Worm (Caenorhabditis elegans): ENCODE results near the gene F58B4.7.

The F58B4.7 gene

DNA sequence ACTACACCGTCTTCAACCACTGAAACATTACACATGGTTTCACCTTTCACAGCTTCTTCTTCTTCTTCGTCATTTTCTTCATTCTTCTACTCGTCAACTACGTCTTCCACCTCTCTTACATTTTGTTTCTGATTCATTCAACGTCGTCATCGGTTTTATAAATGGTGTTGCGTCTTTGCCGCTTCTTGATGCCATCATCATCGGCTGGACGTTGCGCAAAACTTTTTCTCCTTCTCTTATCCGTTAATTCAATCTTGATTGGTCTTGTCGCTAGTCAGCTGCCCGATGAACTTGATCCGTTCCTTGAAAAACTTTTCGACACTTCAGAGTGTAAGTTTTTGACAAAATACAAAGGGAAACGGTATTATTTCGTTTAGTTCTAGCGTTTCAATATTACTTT is 24.5 kb downstream of the F58B4.7 start:
- TF ChIP-seq aly-2 (tag; optimal IDR thresholded peaks at IDR 0.05) (no peak), lir-3 (tag; optimal IDR thresholded peaks at IDR 0.05) (no peak), Y5F2A.4 (GFP tag; optimal IDR thresholded peaks at IDR 0.05) (no peak), nhr-77 (tag; optimal IDR thresholded peaks at IDR 0.05) (no peak), Y48G9A.11 (GFP tag; IDR thresholded peaks at IDR 0.05) (no peak), unc-62 (GFP tag; optimal IDR thresholded peaks at IDR 0.05 in 1 of 2) (peak in 1 of 2 experiments; percentile 29), unc-62 (tag; optimal IDR thresholded peaks at IDR 0.05) (no peak), T26A8.4 (GFP tag; IDR thresholded peaks at IDR 0.05) (no peak), dpl-1 (GFP tag; optimal IDR thresholded peaks at IDR 0.05) (no peak)

DNA sequence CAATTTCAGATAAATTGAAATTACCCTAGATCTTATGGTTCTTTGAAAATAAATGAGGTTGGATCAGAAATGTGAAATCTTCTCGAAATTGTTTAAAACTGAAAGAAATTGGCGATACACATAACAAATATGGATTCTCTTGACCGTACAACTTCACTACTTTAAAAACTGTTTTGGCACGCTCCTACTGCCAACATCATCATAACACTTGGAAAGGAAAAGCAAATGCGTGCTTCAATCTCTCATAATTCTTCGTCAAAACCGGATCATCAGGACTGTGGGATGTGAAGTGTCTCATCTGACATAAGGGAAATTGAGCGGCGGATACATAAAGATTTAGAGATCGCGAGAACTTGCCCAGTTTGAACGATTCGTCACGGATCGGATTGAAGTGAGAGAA is 25.0 kb downstream of the F58B4.7 start, which contains the start of gene F32D8.7:
Gene F32D8.7, plus strand, starts transcription at position 329 of the 400 bp plus-strand sequence.
- no peak for TF ChIP-seq nhr-11 (tag; optimal IDR thresholded peaks at IDR 0.05)
- no peak for TF ChIP-seq nhr-25 (tag; optimal IDR thresholded peaks at IDR 0.05; ENCODE audit: borderline replicate concordance, insufficient read depth)
- no peak for TF ChIP-seq nhr-76 (tag; optimal IDR thresholded peaks at IDR 0.05)
- TF ChIP-seq set-16 (GFP tag; IDR thresholded peaks at IDR 0.05): no peak
- no peak for TF ChIP-seq mxl-2 (GFP tag; conservative IDR thresholded peaks at IDR 0.05)
- TF ChIP-seq tra-1 (GFP tag; IDR thresholded peaks at IDR 0.05): no peak
- no peak for TF ChIP-seq F37D6.2 (tag; optimal IDR thresholded peaks at IDR 0.05)
- TF ChIP-seq lin-29 (GFP tag; IDR thresholded peaks at IDR 0.05): no peak
- no peak for TF ChIP-seq F49E8.2 (tag; optimal IDR thresholded peaks at IDR 0.05; ENCODE audit: borderline replicate concordance)
- no peak for TF ChIP-seq jun-1 (tag; optimal IDR thresholded peaks at IDR 0.05)
- peak; percentile 81 for TF ChIP-seq aha-1 (tag)
- no peak for TF ChIP-seq rbr-2 (tag; optimal IDR thresholded peaks at IDR 0.05)
- TF ChIP-seq daf-12 (tag; optimal IDR thresholded peaks at IDR 0.05): no peak
- TF ChIP-seq unc-62 (GFP tag; optimal IDR thresholded peaks at IDR 0.05 in 1 of 2): peak in 1 of 2 experiments; percentile 90
- no peak for TF ChIP-seq unc-62 (tag; optimal IDR thresholded peaks at IDR 0.05)
- TF ChIP-seq zfp-2 (tag; optimal IDR thresholded peaks at IDR 0.05): no peak
- TF ChIP-seq hlh-11 (tag; optimal IDR thresholded peaks at IDR 0.05): no peak
- TF ChIP-seq pqm-1 (tag; optimal IDR thresholded peaks at IDR 0.05): no peak
- no peak for TF ChIP-seq fkh-10 (GFP tag; optimal IDR thresholded peaks at IDR 0.05)
- TF ChIP-seq hlh-30 (tag; optimal IDR thresholded peaks at IDR 0.05; ENCODE audit: insufficient read depth): no peak
- TF ChIP-seq mxl-3 (GFP tag; optimal IDR thresholded peaks at IDR 0.05): no peak
- TF ChIP-seq lim-7 (GFP tag; IDR thresholded peaks at IDR 0.05): no peak
- no peak for TF ChIP-seq nhr-41 (GFP tag; IDR thresholded peaks at IDR 0.05)
- no peak for TF ChIP-seq Y5F2A.4 (GFP tag; optimal IDR thresholded peaks at IDR 0.05)
- TF ChIP-seq daf-16 (GFP tag; optimal IDR thresholded peaks at IDR 0.05): no peak
- TF ChIP-seq daf-16 (tag; optimal IDR thresholded peaks at IDR 0.05): no peak
- TF ChIP-seq nhr-28 (tag; optimal IDR thresholded peaks at IDR 0.05): peak; percentile 10

DNA sequence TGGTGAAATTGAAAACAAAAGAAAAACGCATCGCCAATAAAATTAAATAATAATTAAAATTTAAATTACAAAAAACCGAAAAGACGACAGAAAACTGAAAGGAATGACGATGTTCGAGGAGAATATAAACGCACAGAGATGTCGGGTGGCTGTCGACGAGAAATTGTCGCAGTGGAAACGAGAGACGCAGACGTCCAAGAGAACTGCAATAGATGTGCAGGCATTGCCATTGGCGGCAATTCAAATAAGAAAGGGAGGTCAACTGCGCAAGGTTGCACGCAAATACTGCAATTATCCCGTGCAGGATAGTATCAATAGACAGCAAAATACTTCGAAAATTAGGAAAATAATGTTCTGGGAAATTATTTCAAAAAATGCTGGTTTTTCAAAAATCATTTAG is 26.0 kb downstream of the F58B4.7 start:
- TF ChIP-seq nhr-10 (tag; optimal IDR thresholded peaks at IDR 0.05) (peak; percentile 95), zag-1 (tag; optimal IDR thresholded peaks at IDR 0.05) (peak; percentile 84), unc-62 (GFP tag; optimal IDR thresholded peaks at IDR 0.05 in 1 of 2) (peak in 1 of 2 experiments; percentile 99), unc-62 (tag; optimal IDR thresholded peaks at IDR 0.05) (peak; percentile 80), nhr-76 (tag; optimal IDR thresholded peaks at IDR 0.05) (peak; percentile 70), nhr-77 (tag; optimal IDR thresholded peaks at IDR 0.05) (peak; percentile 98), lim-7 (GFP tag; IDR thresholded peaks at IDR 0.05) (peak; percentile 52; the same call in 1 of the 2 replicates), dmd-9 (GFP tag; IDR thresholded peaks at IDR 0.05) (peak; percentile 84), ceh-44 (GFP tag; IDR thresholded peaks at IDR 0.05) (peak; percentile 88), ZK546.5 (tag; optimal IDR thresholded peaks at IDR 0.05) (peak; percentile 97 to 100), madf-9 (GFP tag; conservative IDR thresholded peaks at IDR 0.05) (peak; percentile 85), ceh-20 (GFP tag; IDR thresholded peaks at IDR 0.05) (peak; percentile 99), lin-38 (GFP tag; IDR thresholded peaks at IDR 0.05) (peak; percentile 98), F44E2.7 (GFP tag; IDR thresholded peaks at IDR 0.05) (0 out of 2 replicates have a peak, but pooled peaks have one; percentile 35), nhr-42 (GFP tag; IDR thresholded peaks at IDR 0.05) (peak; percentile 97), unc-39 (tag; optimal IDR thresholded peaks at IDR 0.05) (peak; percentile 13), daf-8 (GFP tag; IDR thresholded peaks at IDR 0.05) (no peak), dpl-1 (GFP tag; optimal IDR thresholded peaks at IDR 0.05) (peak; percentile 100), unc-130 (GFP tag; optimal IDR thresholded peaks at IDR 0.05) (peak; percentile 97), ceh-62 (tag; optimal IDR thresholded peaks at IDR 0.05) (no peak), fkh-10 (GFP tag; optimal IDR thresholded peaks at IDR 0.05) (peak; percentile 95), mes-2 (tag; optimal IDR thresholded peaks at IDR 0.05; ENCODE audit: poor library complexity, severe bottlenecking) (peak; percentile 99), lin-15B (tag; optimal IDR thresholded peaks at IDR 0.05) (peak; percentile 93), daf-19 (GFP tag; conservative IDR thresholded peaks at IDR 0.05) (peak; percentile 88; the same call in 1 of the 2 replicates)
